Worm (Caenorhabditis elegans) whole organism, early embryonic: Measurements from ENCODE around the gene emc-6.

ENCODE experiments used
- B0310.2 ChIP-seq: sonication (generic microtip); optimal IDR thresholded peaks from 2 replicates; lab custom pipeline; 2016; ENCODE audit warnings: mild to moderate bottlenecking, missing genetic modification characterization, missing compliant biosample characterization
- F13C5.2 ChIP-seq: sonication (generic microtip); optimal IDR thresholded peaks from 2 replicates; lab custom pipeline; 2017; ENCODE audit warnings: mild to moderate bottlenecking, missing genetic modification characterization, inconsistent platforms, missing compliant biosample characterization
- aly-1 ChIP-seq: sonication (generic microtip); optimal IDR thresholded peaks from 2 replicates; lab custom pipeline; 2016; ENCODE audit warnings: missing genetic modification characterization, missing compliant biosample characterization
- ama-1 ChIP-seq: fragments of 150-350 bp; optimal IDR thresholded peaks from 2 replicates; lab custom pipeline; 2014
- ceh-13 ChIP-seq: fragments of 200-800 bp; sonication (Bioruptor generic); optimal IDR thresholded peaks from 2 replicates; lab custom pipeline; 2018; ENCODE audit warnings: mild to moderate bottlenecking, missing genetic modification characterization, missing compliant biosample characterization
- ets-7 ChIP-seq: sonication (generic microtip); optimal IDR thresholded peaks from 2 replicates; lab custom pipeline; 2016; ENCODE audit warnings: missing genotype, missing genetic modification characterization, missing compliant biosample characterization
- flt-1 ChIP-seq: fragments of 200-800 bp; sonication (Bioruptor generic); IDR thresholded peaks from 2 replicates; pipeline ENCODE4 v1.3.6; 2022; ENCODE audit warnings: missing genetic modification characterization, missing compliant biosample characterization
- hmg-4 ChIP-seq: fragments of 200-800 bp; sonication (Bioruptor generic); optimal IDR thresholded peaks from 2 replicates; lab custom pipeline; 2018; ENCODE audit warnings: mild to moderate bottlenecking, missing genetic modification characterization, missing compliant biosample characterization
- hnd-1 ChIP-seq: sonication (generic microtip); optimal IDR thresholded peaks from 2 replicates; lab custom pipeline; 2016; ENCODE audit warnings: missing genetic modification characterization, missing compliant biosample characterization
- pes-1 ChIP-seq: fragments of 200-800 bp; sonication (Bioruptor generic); IDR thresholded peaks from 2 replicates; pipeline ENCODE4 v1.3.6; 2022; ENCODE audit warnings: missing genetic modification reagents, missing genetic modification characterization, missing compliant biosample characterization
- sea-1 ChIP-seq: fragments of 200-800 bp; sonication (Bioruptor generic); conservative IDR thresholded peaks from 2 replicates; pipeline ENCODE4 v1.3.6; 2022; ENCODE audit warnings: missing genetic modification characterization, missing compliant biosample characterization
- tbx-11 ChIP-seq: fragments of 200-800 bp; sonication (Bioruptor generic); IDR thresholded peaks from 2 replicates; pipeline ENCODE4 v1.3.6; 2022; ENCODE audit warnings: missing genetic modification characterization, missing compliant biosample characterization
- tbx-37 ChIP-seq: fragments of 200-800 bp; sonication (Bioruptor generic); conservative IDR thresholded peaks from 2 replicates; pipeline ENCODE4 v1.3.6; 2022; ENCODE audit warnings: missing genetic modification reagents, missing genetic modification characterization, missing compliant biosample characterization
- tra-4 ChIP-seq: sonication (generic microtip); optimal IDR thresholded peaks from 2 replicates; lab custom pipeline; 2017; ENCODE audit warnings: missing genetic modification characterization, missing compliant biosample characterization

- TF ChIP-seq ceh-13 (GFP tag; lab: Kevin White, UChicago) = no peak
- TF ChIP-seq ama-1 (lab: Kevin White, UChicago) = no peak
- no peak for TF ChIP-seq B0310.2 (tag; lab: Kevin White, UChicago)
- TF ChIP-seq aly-1 (tag; lab: Kevin White, UChicago) = no peak
- TF ChIP-seq ets-7 = no peak
- no peak for TF ChIP-seq tra-4
- no peak for TF ChIP-seq tbx-37
- TF ChIP-seq pes-1 (GFP tag; lab: Robert Waterston, UW) = no peak
- no peak for TF ChIP-seq F13C5.2 (tag; lab: Kevin White, UChicago)
- TF ChIP-seq hnd-1 = no peak
- no peak for TF ChIP-seq tbx-11 (GFP tag; lab: Robert Waterston, UW)
- no peak for TF ChIP-seq flt-1 (GFP tag; lab: Robert Waterston, UW)
- TF ChIP-seq sea-1 (GFP tag; lab: Robert Waterston, UW) = no peak
- TF ChIP-seq hmg-4 (GFP tag; lab: Kevin White, UChicago) = no peak
Measured at ce11 chrIV:7659481-7659880, 50.1 kb downstream of the emc-6 start.
